Worm (Caenorhabditis elegans) whole organism, L4/young adult: ENCODE measurements around the gene ugt-62.

ENCODE experiments used
- W03F9.2 ChIP-seq: fragments of 150-350 bp; optimal IDR thresholded peaks from 2 replicates; lab custom pipeline; 2014; ENCODE audit warnings: missing biosample characterization, missing genetic modification characterization
- dao-5 ChIP-seq: sonication (generic microtip); optimal IDR thresholded peaks from 2 replicates; lab custom pipeline; 2016; ENCODE audit warnings: missing genotype, missing genetic modification characterization, moderate library complexity, missing compliant biosample characterization
- him-1 ChIP-seq: sonication (generic microtip); optimal IDR thresholded peaks from 2 replicates; lab custom pipeline; 2016; ENCODE audit warnings: missing genotype, missing genetic modification reagents, missing genetic modification characterization, missing compliant biosample characterization

Gene ugt-62

DNA sequence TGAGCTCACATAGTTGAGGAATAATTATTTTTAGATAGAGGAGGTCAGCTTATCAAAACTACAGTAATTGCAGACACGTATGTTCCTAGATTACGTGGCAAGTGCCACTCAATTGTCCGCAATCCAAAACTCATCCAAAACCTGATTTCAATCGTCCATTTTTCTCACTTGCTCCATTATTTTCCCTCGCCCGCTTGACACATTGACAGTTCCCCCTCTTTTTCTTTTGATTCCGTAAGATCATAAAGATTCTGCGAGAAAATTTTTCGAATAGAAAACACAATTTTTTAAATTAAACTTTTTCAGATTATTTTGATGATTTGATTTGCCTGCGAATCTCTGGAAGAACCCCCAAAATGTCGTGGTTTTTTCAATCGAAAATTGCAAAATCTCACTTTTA lies 8.3 kb upstream of the ugt-62 start, which contains the start of gene M88.4:
M88.4 (plus strand) TSS at position 301 of the 400 bp plus-strand sequence.
- TF ChIP-seq W03F9.2 (tag; lab: Kevin White, UChicago) (no peak), dao-5 (tag; lab: Kevin White, UChicago) (no peak), him-1 (tag; lab: Kevin White, UChicago) (no peak)

DNA sequence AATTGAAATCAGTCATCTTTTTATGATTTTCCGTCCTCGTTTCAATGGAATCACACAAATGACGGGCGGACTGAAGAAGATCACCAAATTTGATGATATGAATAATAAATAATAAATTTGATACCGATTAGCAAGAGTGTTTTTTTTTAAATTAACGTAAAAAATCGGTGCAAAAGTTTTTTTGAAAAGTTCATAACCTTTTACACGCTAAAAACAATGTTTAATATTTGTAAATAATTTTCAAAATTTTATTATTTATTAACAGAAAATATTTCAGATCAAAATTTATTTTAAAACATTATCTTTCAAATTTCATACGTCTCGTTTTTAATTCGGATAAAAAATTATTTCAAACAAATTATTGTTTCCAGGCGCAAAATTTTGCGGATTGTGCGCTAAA lies 4.5 kb upstream of the ugt-62 start, which contains the start of gene M88.3:
M88.3 (minus strand) TSS at position 101 of the 400 bp plus-strand sequence.
- TF ChIP-seq him-1 (tag; lab: Kevin White, UChicago) = no peak
- no peak for TF ChIP-seq W03F9.2 (tag; lab: Kevin White, UChicago)
- no peak for TF ChIP-seq dao-5 (tag; lab: Kevin White, UChicago)

ce11 chrIII:4542362-4542931 lies 2.0 kb upstream of the ugt-62 start, which contains the start of the genes mrps-34 and cisd-3.1:
Gene mrps-34 (minus strand): TSS chrIII:4542452.
Gene cisd-3.1 (plus strand): TSS chrIII:4542881.
- TF ChIP-seq W03F9.2 (tag; lab: Kevin White, UChicago) (no peak), dao-5 (tag; lab: Kevin White, UChicago) (no peak), him-1 (tag; lab: Kevin White, UChicago) (no peak)

DNA sequence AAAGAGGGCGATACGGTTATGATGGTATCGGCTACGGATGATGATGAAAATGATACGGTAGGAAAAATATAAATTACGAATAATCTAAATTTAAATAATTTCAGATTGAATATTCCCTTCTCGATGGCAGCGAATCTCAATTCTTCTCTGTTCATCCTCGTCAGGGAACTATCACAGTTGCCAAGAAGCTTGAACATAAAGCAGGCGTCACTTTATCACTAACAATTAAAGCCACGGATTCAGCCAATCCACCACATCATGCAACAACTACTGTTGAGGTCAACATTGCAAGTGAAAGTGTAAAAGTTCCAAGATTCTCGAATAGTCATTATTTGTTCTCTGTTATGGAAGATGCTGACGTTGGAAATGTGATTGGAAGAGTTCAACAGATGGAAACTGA lies 9.5 kb downstream of the ugt-62 start:
- no peak for TF ChIP-seq W03F9.2 (tag; lab: Kevin White, UChicago)
- TF ChIP-seq dao-5 (tag; lab: Kevin White, UChicago) = no peak
- TF ChIP-seq him-1 (tag; lab: Kevin White, UChicago) = no peak

ce11 chrIII:4525998-4526397 lies 14.4 kb downstream of the ugt-62 start:
- TF ChIP-seq W03F9.2 (tag; lab: Kevin White, UChicago) (no peak), dao-5 (tag; lab: Kevin White, UChicago) (no peak), him-1 (tag; lab: Kevin White, UChicago) (no peak)

- TF ChIP-seq him-1 (tag; lab: Kevin White, UChicago) = no peak
- no peak for TF ChIP-seq W03F9.2 (tag; lab: Kevin White, UChicago)
- no peak for TF ChIP-seq dao-5 (tag; lab: Kevin White, UChicago)
Observed at ce11 chrIII:4524071-4524470, 16.4 kb downstream of the ugt-62 start.

- TF ChIP-seq him-1 (tag; lab: Kevin White, UChicago) (no peak), W03F9.2 (tag; lab: Kevin White, UChicago) (no peak), dao-5 (tag; lab: Kevin White, UChicago) (no peak)
Observed at ce11 chrIII:4523411-4523810, 17.0 kb downstream of the ugt-62 start.

DNA sequence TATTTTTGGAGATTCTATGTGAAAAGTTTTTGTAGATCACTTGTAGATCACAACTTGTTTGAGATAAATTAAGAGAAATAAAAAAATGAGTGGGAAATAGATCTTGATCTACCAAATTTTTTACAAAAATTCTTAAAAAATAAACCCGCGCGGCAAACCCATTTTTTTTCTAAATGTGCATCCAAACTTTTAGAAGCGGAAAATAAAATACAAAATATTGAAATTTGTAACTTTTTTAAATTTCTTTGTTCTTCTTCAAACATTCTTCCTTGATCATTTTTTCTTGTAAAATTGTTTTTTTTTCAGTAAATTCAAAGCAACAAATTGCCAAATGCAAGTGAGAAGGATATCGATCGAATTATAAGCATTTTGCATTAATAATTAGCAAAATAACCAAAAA lies 20.4 kb downstream of the ugt-62 start, which contains the start of gene cdh-4:
cdh-4 (plus strand) TSS at position 301 of the 400 bp plus-strand sequence.
- TF ChIP-seq dao-5 (tag; lab: Kevin White, UChicago) (no peak), W03F9.2 (tag; lab: Kevin White, UChicago) (no peak), him-1 (tag; lab: Kevin White, UChicago) (no peak)

ce11 chrIII:4519410-4519809 lies 21.0 kb downstream of the ugt-62 start:
- TF ChIP-seq W03F9.2 (tag; lab: Kevin White, UChicago) = no peak

ce11 chrIII:4517781-4518180 lies 22.6 kb downstream of the ugt-62 start:
- TF ChIP-seq dao-5 (tag; lab: Kevin White, UChicago) = no peak
- TF ChIP-seq him-1 (tag; lab: Kevin White, UChicago) = no peak
- no peak for TF ChIP-seq W03F9.2 (tag; lab: Kevin White, UChicago)

DNA sequence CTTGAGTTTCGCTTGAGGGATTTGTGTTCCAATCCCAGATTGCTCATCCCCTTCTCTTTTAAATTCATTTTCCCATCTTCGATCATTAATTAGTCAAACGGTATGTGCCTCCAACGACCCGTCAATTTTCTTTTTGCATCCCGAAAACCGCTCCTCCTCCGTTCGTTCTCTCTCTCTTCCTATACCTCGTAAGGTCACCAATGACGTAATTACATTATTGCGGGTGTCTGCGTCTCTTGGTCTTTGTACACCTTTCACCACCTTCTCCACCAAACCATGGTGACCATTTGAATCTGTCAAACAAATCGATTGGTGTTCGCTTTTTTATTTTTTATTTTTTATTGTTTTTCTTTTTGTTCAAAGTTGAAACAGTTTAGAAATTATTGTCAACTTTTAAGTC lies 25.2 kb downstream of the ugt-62 start:
- no peak for TF ChIP-seq W03F9.2 (tag; lab: Kevin White, UChicago)
- TF ChIP-seq him-1 (tag; lab: Kevin White, UChicago) = no peak
- no peak for TF ChIP-seq dao-5 (tag; lab: Kevin White, UChicago)

DNA sequence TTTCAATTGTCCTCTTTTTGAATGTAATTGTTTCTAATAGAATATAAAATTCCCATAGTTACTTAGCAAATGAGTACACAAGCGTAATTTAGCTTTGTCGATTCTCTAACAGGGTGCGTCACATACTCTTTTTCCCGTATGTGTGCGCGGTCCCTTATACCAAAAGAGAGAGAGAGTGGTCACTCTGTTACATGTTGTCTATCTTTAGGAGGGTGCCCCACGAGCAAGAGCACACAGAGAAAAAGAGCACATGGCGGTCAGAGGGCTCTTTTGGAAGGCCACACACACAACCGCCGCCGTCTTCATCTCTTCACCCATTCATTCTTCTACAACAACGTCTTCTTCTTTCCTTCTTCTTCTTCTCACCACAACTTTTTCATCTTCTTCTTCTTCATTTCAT lies 26.5 kb downstream of the ugt-62 start:
- TF ChIP-seq him-1 (tag; lab: Kevin White, UChicago) (peak; percentile 42), W03F9.2 (tag; lab: Kevin White, UChicago) (no peak)

DNA sequence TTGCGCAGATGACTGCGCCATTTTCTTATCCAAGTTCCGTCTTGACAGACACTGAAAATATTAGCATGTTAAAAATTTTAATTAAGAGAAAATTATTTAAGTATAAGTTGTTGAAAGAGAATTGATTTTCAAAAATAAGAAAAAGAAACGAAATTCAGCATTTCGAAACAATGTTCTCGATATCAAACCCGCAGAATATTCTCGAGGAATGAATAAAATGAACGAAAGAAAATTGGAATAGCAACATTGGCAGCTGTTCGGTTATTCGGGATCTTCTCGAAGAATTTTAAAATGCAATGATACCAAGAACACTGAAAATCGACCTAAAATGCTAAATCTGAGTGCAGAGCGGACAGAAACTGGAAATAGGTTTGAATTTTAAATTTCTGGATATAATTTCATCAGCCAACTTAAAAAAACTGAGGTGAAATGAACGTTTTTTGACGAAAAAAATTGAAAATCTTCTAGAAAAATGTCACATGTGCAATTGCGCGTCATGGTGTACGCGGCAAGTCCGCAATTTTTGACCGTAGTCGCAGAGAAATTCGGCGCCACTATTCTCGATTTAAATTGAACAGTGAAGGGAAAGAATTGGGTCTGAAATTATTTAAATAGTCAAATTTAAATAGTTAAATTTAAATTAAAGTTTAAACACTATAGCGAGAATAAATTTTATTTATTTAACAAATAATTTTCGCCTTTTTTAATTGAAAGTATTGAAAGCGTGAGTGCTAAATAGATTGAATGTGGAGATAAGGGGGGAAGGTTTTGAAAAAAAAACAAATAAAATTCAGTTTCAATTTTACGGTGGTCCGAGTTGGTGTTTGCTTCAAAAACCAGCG lies 32.1 kb downstream of the ugt-62 start, which contains the start of the genes cct-5 and F25F2.1:
cct-5 (minus strand) TSS at position 51 of the 842 bp plus-strand sequence.
F25F2.1 (plus strand) TSS at position 792 of the 842 bp plus-strand sequence.
- peak; percentile 87 for TF ChIP-seq W03F9.2 (tag; lab: Kevin White, UChicago)
- no peak for TF ChIP-seq dao-5 (tag; lab: Kevin White, UChicago)
- TF ChIP-seq him-1 (tag; lab: Kevin White, UChicago) = peak; percentile 69
